Fruit fly (Drosophila melanogaster) whole organism, embryonic: ENCODE results near the gene CG32436.

Experiments used
- Bgb ChIP-seq: fragments of 200-800 bp; sonication (Bioruptor generic); IDR thresholded peaks from 2 replicates; pipeline ENCODE4 v1.3.6; 2022; ENCODE audit warnings: missing biosample characterization, missing genetic modification characterization; ENCODE audit not compliant: partially characterized antibody
- CG10267 ChIP-seq: fragments of 200-800 bp; sonication (Bioruptor generic); optimal IDR thresholded peaks from 2 replicates; lab custom pipeline; 2018; ENCODE audit warnings: missing biosample characterization, mild to moderate bottlenecking, missing genetic modification characterization, moderate library complexity
- CG10979 ChIP-seq: fragments of 200-800 bp; sonication (Bioruptor generic); optimal IDR thresholded peaks from 2 replicates; lab custom pipeline; 2018; ENCODE audit warnings: missing biosample characterization, mild to moderate bottlenecking, missing genetic modification characterization, moderate library complexity
- CG11247 ChIP-seq: fragments of 200-800 bp; sonication (Bioruptor generic); IDR thresholded peaks from 2 replicates; pipeline ENCODE4 v1.3.6; 2022; ENCODE audit warnings: missing biosample characterization, missing genetic modification characterization
- CG12744 ChIP-seq: fragments of 200-800 bp; sonication (Bioruptor generic); optimal IDR thresholded peaks from 2 replicates; lab custom pipeline; 2016; ENCODE audit warnings: missing biosample characterization, missing genetic modification characterization
- CG14667 ChIP-seq: fragments of 200-800 bp; sonication (Bioruptor generic); IDR thresholded peaks from 2 replicates; pipeline ENCODE4 v1.3.6; 2022; ENCODE audit warnings: missing biosample characterization, missing genetic modification characterization
- CG15269 ChIP-seq: fragments of 200-800 bp; sonication (Bioruptor generic); optimal IDR thresholded peaks from 2 replicates; lab custom pipeline; 2018; ENCODE audit warnings: missing biosample characterization, mild to moderate bottlenecking, missing genetic modification characterization, moderate library complexity
- CG15514 ChIP-seq: fragments of 200-800 bp; sonication (Bioruptor generic); optimal IDR thresholded peaks from 3 replicates; lab custom pipeline; 2017; ENCODE audit warnings: missing biosample characterization, missing genetic modification characterization, mild to moderate bottlenecking, moderate library complexity, missing genetic modification reagents
- CG1603 ChIP-seq: fragments of 200-800 bp; sonication (Bioruptor generic); optimal IDR thresholded peaks from 2 replicates; lab custom pipeline; 2019; ENCODE audit warnings: missing biosample characterization, mild to moderate bottlenecking, missing genetic modification characterization, moderate library complexity
- CG16813 ChIP-seq: fragments of 200-800 bp; sonication (Bioruptor generic); IDR thresholded peaks from 3 replicates; pipeline ENCODE4 v1.3.6; 2022; ENCODE audit warnings: missing biosample characterization, missing genetic modification characterization; ENCODE audit not compliant: partially characterized antibody
- CG17829 ChIP-seq: fragments of 200-800 bp; optimal IDR thresholded peaks from 2 replicates; lab custom pipeline; 2019; ENCODE audit warnings: missing biosample characterization, mild to moderate bottlenecking, missing genetic modification characterization, moderate library complexity
- CG18599 ChIP-seq: fragments of 200-800 bp; sonication (Bioruptor generic); optimal IDR thresholded peaks from 3 replicates; lab custom pipeline; 2017; ENCODE audit warnings: missing biosample characterization, missing genetic modification characterization, mild to moderate bottlenecking, moderate library complexity, missing genetic modification reagents
- CG2129 ChIP-seq: fragments of 200-800 bp; sonication (Bioruptor generic); IDR thresholded peaks from 2 replicates; pipeline ENCODE4 v1.3.6; 2022; ENCODE audit warnings: missing biosample characterization, missing genetic modification characterization; ENCODE audit not compliant: partially characterized antibody
- CG32767 ChIP-seq: fragments of 200-800 bp; sonication (Bioruptor generic); IDR thresholded peaks from 2 replicates; pipeline ENCODE4 v1.3.6; 2022; ENCODE audit warnings: missing biosample characterization, missing genetic modification characterization
- CG33213 ChIP-seq: fragments of 200-800 bp; sonication (Bioruptor generic); optimal IDR thresholded peaks from 3 replicates; lab custom pipeline; 2016; ENCODE audit warnings: missing biosample characterization, missing genetic modification characterization
- CG34224 ChIP-seq: fragments of 200-800 bp; sonication (Bioruptor generic); IDR thresholded peaks from 3 replicates; pipeline ENCODE4 v1.3.6; 2022; ENCODE audit warnings: missing biosample characterization, missing genetic modification characterization; ENCODE audit not compliant: partially characterized antibody
- CG3847 ChIP-seq: fragments of 200-800 bp; sonication (Bioruptor generic); IDR thresholded peaks from 2 replicates; pipeline ENCODE4 v1.3.6; 2022; ENCODE audit warnings: missing biosample characterization, missing genetic modification characterization
- CG4617 ChIP-seq: fragments of 200-800 bp; sonication (Bioruptor generic); optimal IDR thresholded peaks from 3 replicates; lab custom pipeline; 2016; ENCODE audit warnings: missing biosample characterization, missing genetic modification characterization, borderline replicate concordance
- CG9437 ChIP-seq: fragments of 200-800 bp; sonication (Bioruptor generic); optimal IDR thresholded peaks from 2 replicates; lab custom pipeline; 2018; ENCODE audit warnings: missing biosample characterization, mild to moderate bottlenecking, missing genetic modification characterization
- CTCF ChIP-seq: fragments of 200-800 bp; sonication (Bioruptor generic); optimal IDR thresholded peaks from 2 replicates; lab custom pipeline; 2017; ENCODE audit warnings: missing biosample characterization, mild to moderate bottlenecking, missing genetic modification characterization, moderate library complexity
- Dll ChIP-seq: fragments of 200-800 bp; sonication (Bioruptor generic); IDR thresholded peaks from 4 replicates; pipeline ENCODE4 v1.3.6; 2022; ENCODE audit warnings: missing biosample characterization, missing genetic modification characterization; ENCODE audit not compliant: partially characterized antibody
- Dp ChIP-seq: fragments of 200-800 bp; sonication (Bioruptor generic); optimal IDR thresholded peaks from 2 replicates; lab custom pipeline; 2018; ENCODE audit warnings: missing biosample characterization, mild to moderate bottlenecking, missing genetic modification characterization, moderate library complexity
- Dref ChIP-seq: fragments of 200-800 bp; sonication (Bioruptor generic); IDR thresholded peaks from 2 replicates; pipeline ENCODE4 v1.3.6; 2022; ENCODE audit warnings: missing biosample characterization, missing genetic modification characterization
- Hr51 ChIP-seq, 2 experiments: fragments of 200-800 bp; sonication (Bioruptor generic); optimal IDR thresholded peaks; 2 replicates in 1 of 2; 3 replicates in 1 of 2; lab custom pipeline; 2016 to 2018; ENCODE audit warnings: missing biosample characterization in 2 of 2, missing genetic modification characterization in 2 of 2, mild to moderate bottlenecking in 1 of 2, moderate library complexity in 1 of 2
- Jarid2 ChIP-seq: fragments of 200-800 bp; sonication (Bioruptor generic); optimal IDR thresholded peaks from 3 replicates; lab custom pipeline; 2017; ENCODE audit warnings: mild to moderate bottlenecking, missing biosample characterization, missing genetic modification reagents, missing genetic modification characterization
- Lhr ChIP-seq: fragments of 200-800 bp; sonication (Bioruptor generic); optimal IDR thresholded peaks from 3 replicates; lab custom pipeline; 2017; ENCODE audit warnings: mild to moderate bottlenecking, missing biosample characterization, missing genetic modification reagents, missing genetic modification characterization
- Lpt ChIP-seq: fragments of >200 bp; optimal IDR thresholded peaks from 2 replicates; lab custom pipeline; 2018; ENCODE audit warnings: missing biosample characterization, missing genetic modification characterization
- MBD-R2 ChIP-seq: fragments of 200-800 bp; sonication (Bioruptor generic); IDR thresholded peaks from 2 replicates; pipeline ENCODE4 v1.3.6; 2022; ENCODE audit warnings: missing biosample characterization, missing genetic modification characterization
- Mad ChIP-seq: fragments of 200-800 bp; sonication (Bioruptor generic); optimal IDR thresholded peaks from 2 replicates; lab custom pipeline; 2016; ENCODE audit warnings: missing biosample characterization, missing genetic modification characterization
- Max ChIP-seq: fragments of 200-800 bp; sonication (Bioruptor generic); optimal IDR thresholded peaks from 2 replicates; lab custom pipeline; 2016; ENCODE audit warnings: missing biosample characterization, mild to moderate bottlenecking, missing genetic modification characterization
- Opbp ChIP-seq: fragments of 200-800 bp; sonication (Bioruptor generic); IDR thresholded peaks from 3 replicates; pipeline ENCODE4 v1.3.6; 2022; ENCODE audit warnings: missing biosample characterization, missing genetic modification characterization; ENCODE audit not compliant: partially characterized antibody
- Pdp1 ChIP-seq, 2 experiments: fragments of 200-800 bp; sonication (Bioruptor generic); optimal IDR thresholded peaks; 3 replicates each; lab custom pipeline; 2016; ENCODE audit warnings: missing biosample characterization in 2 of 2, missing genetic modification characterization in 2 of 2, mild to moderate bottlenecking in 1 of 2, moderate library complexity in 1 of 2
- Stat92E ChIP-seq, 3 experiments: fragments of >200 bp in 2 of 3; fragments of 200-800 bp in 1 of 3; sonication (Bioruptor generic) in 1 of 3; optimal IDR thresholded peaks; 2 replicates each; lab custom pipeline; 2017 to 2019; ENCODE audit warnings: missing biosample characterization in 3 of 3, missing genetic modification characterization in 3 of 3, mild to moderate bottlenecking in 1 of 3, moderate library complexity in 1 of 3
- amos ChIP-seq: fragments of 200-800 bp; sonication (Bioruptor generic); IDR thresholded peaks from 2 replicates; pipeline ENCODE4 v1.3.6; 2022; ENCODE audit warnings: missing biosample characterization, missing genetic modification characterization; ENCODE audit not compliant: partially characterized antibody
- bbx ChIP-seq: fragments of 200-800 bp; sonication (Bioruptor generic); IDR thresholded peaks from 2 replicates; pipeline ENCODE4 v1.3.6; 2022; ENCODE audit warnings: missing biosample characterization, missing genetic modification characterization; ENCODE audit not compliant: partially characterized antibody
- chinmo ChIP-seq: fragments of 200-800 bp; sonication (Bioruptor generic); IDR thresholded peaks from 4 replicates; pipeline ENCODE4 v1.3.6; 2022; ENCODE audit warnings: missing biosample characterization, missing genetic modification characterization; ENCODE audit not compliant: partially characterized antibody
- dm ChIP-seq: fragments of 200-800 bp; sonication (Bioruptor generic); optimal IDR thresholded peaks from 3 replicates; lab custom pipeline; 2016; ENCODE audit warnings: missing biosample characterization, missing genetic modification characterization
- gce ChIP-seq: fragments of 200-800 bp; sonication (Bioruptor generic); IDR thresholded peaks from 3 replicates; pipeline ENCODE4 v1.3.6; 2022; ENCODE audit warnings: missing biosample characterization, missing genetic modification characterization
- gfzf ChIP-seq: fragments of 200-800 bp; sonication (Bioruptor generic); optimal IDR thresholded peaks from 2 replicates; lab custom pipeline; 2016; ENCODE audit warnings: missing biosample characterization, mild to moderate bottlenecking, missing genetic modification characterization, moderate library complexity
- hbn ChIP-seq: fragments of 200-800 bp; sonication (Bioruptor generic); IDR thresholded peaks from 2 replicates; pipeline ENCODE4 v1.3.6; 2022; ENCODE audit warnings: missing biosample characterization, missing genetic modification characterization; ENCODE audit not compliant: partially characterized antibody
- nerfin-1 ChIP-seq: fragments of 200-800 bp; sonication (Bioruptor generic); optimal IDR thresholded peaks from 3 replicates; lab custom pipeline; 2019; ENCODE audit warnings: missing biosample characterization, mild to moderate bottlenecking, missing genetic modification characterization, moderate library complexity
- nmo ChIP-seq: fragments of 200-800 bp; sonication (Bioruptor generic); optimal IDR thresholded peaks from 2 replicates; lab custom pipeline; 2018; ENCODE audit warnings: missing biosample characterization, mild to moderate bottlenecking, missing genetic modification characterization, moderate library complexity
- p53 ChIP-seq: fragments of 200-800 bp; sonication (Bioruptor generic); optimal IDR thresholded peaks from 2 replicates; lab custom pipeline; 2016; ENCODE audit warnings: missing biosample characterization, missing genetic modification characterization
- pzg ChIP-seq: fragments of 200-800 bp; sonication (Bioruptor generic); optimal IDR thresholded peaks from 3 replicates; lab custom pipeline; 2018; ENCODE audit warnings: missing biosample characterization, mild to moderate bottlenecking, missing genetic modification characterization, moderate library complexity
- sens ChIP-seq: fragments of 200-800 bp; sonication (Bioruptor generic); peaks from one replicate; lab custom pipeline; 2016; ENCODE audit warnings: missing biosample characterization, missing genetic modification characterization
- stwl ChIP-seq: fragments of 200-800 bp; sonication (Bioruptor generic); optimal IDR thresholded peaks from 3 replicates; lab custom pipeline; 2018; ENCODE audit warnings: missing biosample characterization, mild to moderate bottlenecking, missing genetic modification characterization, moderate library complexity

CG32436 gene

DNA sequence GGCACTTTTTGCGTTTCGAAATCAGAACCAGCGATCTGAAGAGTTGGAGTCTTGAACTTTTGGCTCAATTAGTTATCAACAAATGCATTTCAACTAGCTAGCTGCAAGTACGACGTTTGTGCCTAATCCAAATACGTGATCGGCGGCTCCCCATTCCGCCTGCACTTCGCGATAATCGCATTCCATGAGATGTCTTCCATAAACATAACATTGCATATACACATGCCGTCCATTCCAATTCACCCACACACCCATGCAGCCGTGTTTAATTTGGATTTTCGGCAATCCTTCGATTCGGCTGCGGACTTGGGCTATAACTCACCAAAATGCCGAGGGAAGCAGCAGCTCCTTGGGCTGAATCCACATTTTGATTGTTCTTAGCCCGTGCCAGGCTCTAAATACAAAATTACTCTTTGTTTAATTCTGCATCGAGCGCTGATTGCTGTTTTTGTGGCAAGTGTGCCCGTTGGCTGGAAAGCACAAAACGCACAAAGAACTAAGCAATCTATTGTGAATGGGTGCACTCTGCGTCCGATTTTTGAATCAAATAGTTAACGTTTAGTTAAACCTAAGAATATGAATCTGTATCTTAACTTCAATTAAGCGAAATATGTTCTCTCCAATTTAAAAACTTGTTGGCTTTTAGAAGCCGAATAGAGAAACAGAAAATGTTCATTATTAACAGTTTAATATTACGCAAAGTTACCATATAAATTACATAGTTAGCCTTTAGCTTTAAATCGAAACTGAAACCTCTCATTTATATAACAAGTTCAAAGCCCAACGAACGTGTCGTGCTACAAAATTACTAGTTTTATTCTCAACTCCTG, at the start of gene CG32436, which contains the start of gene Tbc1d8-9:
Gene CG32436 (plus strand): TSS at position 780 of the 830 bp plus-strand sequence.
Gene Tbc1d8-9 (minus strand): TSS at position 463 of the 830 bp plus-strand sequence.
- TF ChIP-seq pzg (GFP tag; lab: Kevin White, UChicago) = peak; percentile 79
- TF ChIP-seq CG11247 (GFP tag; lab: Robert Waterston, UW) = no peak
- TF ChIP-seq CG17829 (tag; lab: Kevin White, UChicago) = peak; percentile 30
- 0 out of 2 replicates have a peak, but pooled peaks have one; percentile 15 for TF ChIP-seq hbn (GFP tag; lab: Robert Waterston, UW)
- TF ChIP-seq bbx (GFP tag; lab: Robert Waterston, UW) = peak; percentile 46; the same call in 1 of the 2 replicates
- TF ChIP-seq CG33213 (GFP tag; lab: Kevin White, UChicago) = peak; percentile 14
- TF ChIP-seq sens = peak; percentile 42
- peak; percentile 28; the same call in 1 of the 2 replicates for TF ChIP-seq amos (GFP tag; lab: Robert Waterston, UW)
- no peak for TF ChIP-seq CG14667 (GFP tag; lab: Robert Waterston, UW)
- TF ChIP-seq CG15269 (tag; lab: Kevin White, UChicago) = no peak
- peak; percentile 23; the same call in 1 of the 2 replicates for TF ChIP-seq CG3847 (GFP tag; lab: Robert Waterston, UW)
- no peak for TF ChIP-seq Max (GFP tag; lab: Kevin White, UChicago)
- TF ChIP-seq Dref (GFP tag; lab: Robert Waterston, UW) = 0 out of 2 replicates have a peak, but pooled peaks have one; percentile 29
- TF ChIP-seq CG10267 (tag; lab: Kevin White, UChicago) = peak; percentile 24
- no peak for TF ChIP-seq CG2129
- TF ChIP-seq Bgb (GFP tag; lab: Robert Waterston, UW) = peak; percentile 47; the same call in 1 of the 2 replicates
- TF ChIP-seq MBD-R2 (GFP tag; lab: Robert Waterston, UW) = peak; percentile 83
- TF ChIP-seq nerfin-1 (tag; lab: Kevin White, UChicago) = peak; percentile 84
- peak; percentile 89 for TF ChIP-seq stwl (tag; lab: Kevin White, UChicago)
- peak; percentile 73 for TF ChIP-seq CG32767
- TF ChIP-seq Lhr (GFP tag; lab: Kevin White, UChicago) = peak; percentile 31
- TF ChIP-seq Mad = peak; percentile 6
- TF ChIP-seq Opbp (GFP tag; lab: Robert Waterston, UW) = peak; percentile 54; the same call in 2 of the 3 replicates
- no peak for TF ChIP-seq Hr51 (GFP tag; optimal IDR thresholded peaks at IDR 0.05; lab: Kevin White, UChicago)
- no peak for TF ChIP-seq Lpt
- no peak for TF ChIP-seq CG18599 (GFP tag; lab: Kevin White, UChicago)
- TF ChIP-seq CG15514 (GFP tag; lab: Kevin White, UChicago) = peak; percentile 92
- no peak for TF ChIP-seq CG16813 (GFP tag; lab: Robert Waterston, UW)
- 0 out of 3 replicates have a peak, but pooled peaks have one; percentile 13 for TF ChIP-seq CG34224 (GFP tag; lab: Robert Waterston, UW)
- peak; percentile 60 for TF ChIP-seq CG1603 (tag; lab: Kevin White, UChicago)
- TF ChIP-seq gce (GFP tag; lab: Robert Waterston, UW) = no peak
- peak; percentile 38; the same call in 1 of the 4 replicates for TF ChIP-seq Dll (GFP tag; lab: Robert Waterston, UW)
- TF ChIP-seq chinmo = 0 out of 4 replicates have a peak, but pooled peaks have one; percentile 75
- TF ChIP-seq gfzf (GFP tag; lab: Kevin White, UChicago) = peak; percentile 93
- peak; percentile 28 for TF ChIP-seq nmo (GFP tag; lab: Kevin White, UChicago)
- peak; percentile 8 for TF ChIP-seq p53 (GFP tag; lab: Kevin White, UChicago)
- TF ChIP-seq Jarid2 = no peak
- TF ChIP-seq Dp (GFP tag; lab: Kevin White, UChicago) = peak; percentile 72
- TF ChIP-seq dm (GFP tag; lab: Kevin White, UChicago) = peak; percentile 1
- TF ChIP-seq Pdp1 (GFP tag; optimal IDR thresholded peaks at IDR 0.05; lab: Kevin White, UChicago) = peak in 1 of 2 experiments; percentile 55
- peak in 1 of 3 experiments; percentile 10 for TF ChIP-seq Stat92E (GFP tag; optimal IDR thresholded peaks at IDR 0.05; lab: Kevin White, UChicago)
- TF ChIP-seq CG12744 (GFP tag; lab: Kevin White, UChicago) = no peak
- peak; percentile 15 for TF ChIP-seq CTCF (GFP tag; lab: Kevin White, UChicago)
- TF ChIP-seq CG4617 (GFP tag; lab: Kevin White, UChicago) = peak; percentile 87
- TF ChIP-seq CG10979 (tag; lab: Kevin White, UChicago) = peak; percentile 24
- TF ChIP-seq CG9437 (GFP tag; lab: Kevin White, UChicago) = no peak
